Fruit fly (Drosophila melanogaster): ENCODE measurements around the gene CG8539.
A peak's percentile ranks its signal among the peaks of the same experiment; 100 is the strongest.

The CG8539 gene

dm6 chr3L:7529081-7530021 is 30.7 kb upstream of the CG8539 start (continued):
- no peak for TF ChIP-seq CG14860 (GFP tag; IDR thresholded peaks at IDR 0.05; ENCODE audit: partially characterized antibody)
- no peak for TF ChIP-seq CG3281 (GFP tag; optimal IDR thresholded peaks at IDR 0.05)
- TF ChIP-seq gsb (GFP tag; IDR thresholded peaks at IDR 0.05) = 0 out of 2 replicates have a peak, but pooled peaks have one; percentile 40
- no peak for TF ChIP-seq Poxn (GFP tag; IDR thresholded peaks at IDR 0.05)
- TF ChIP-seq Xrp1 (GFP tag; IDR thresholded peaks at IDR 0.05) = no peak
- no peak for TF ChIP-seq z (GFP tag; IDR thresholded peaks at IDR 0.05)
- no peak for TF ChIP-seq CG7745 (tag; optimal IDR thresholded peaks at IDR 0.05)
- TF ChIP-seq run (tag; optimal IDR thresholded peaks at IDR 0.05) = no peak
- peak; percentile 79 for TF ChIP-seq Med (GFP tag)
- TF ChIP-seq CG12769 (tag; optimal IDR thresholded peaks at IDR 0.05) = peak; percentile 25
- peak; percentile 26; the same call in 1 of the 2 replicates for TF ChIP-seq CG32532 (GFP tag; IDR thresholded peaks at IDR 0.05)
- TF ChIP-seq p53 (GFP tag; optimal IDR thresholded peaks at IDR 0.05) = no peak
- TF ChIP-seq NK7.1 (GFP tag; optimal IDR thresholded peaks at IDR 0.05) = peak; percentile 25
- TF ChIP-seq CG5180 (GFP tag; optimal IDR thresholded peaks at IDR 0.05) = no peak
- no peak for TF ChIP-seq Myb (GFP tag; optimal IDR thresholded peaks at IDR 0.05)
- TF ChIP-seq tx (GFP tag; optimal IDR thresholded peaks at IDR 0.05) = no peak
- no peak for TF ChIP-seq CG18476 (GFP tag; optimal IDR thresholded peaks at IDR 0.05)
- no peak for TF ChIP-seq CG9817 (tag; optimal IDR thresholded peaks at IDR 0.05)
- peak; percentile 2 for TF ChIP-seq CG7839 (tag; optimal IDR thresholded peaks at IDR 0.05)
- no peak for TF ChIP-seq Fer3 (tag; optimal IDR thresholded peaks at IDR 0.05)
- no peak for TF ChIP-seq CG9797 (GFP tag; optimal IDR thresholded peaks at IDR 0.05)
- TF ChIP-seq wek (GFP tag; optimal IDR thresholded peaks at IDR 0.05) = no peak
- TF ChIP-seq CG16815 (GFP tag; optimal IDR thresholded peaks at IDR 0.05) = no peak
- peak; percentile 63 for TF ChIP-seq CG10543 (GFP tag; optimal IDR thresholded peaks at IDR 0.05)
- no peak for TF ChIP-seq seq (GFP tag; IDR thresholded peaks at IDR 0.05)
- TF ChIP-seq CG2875 (GFP tag; optimal IDR thresholded peaks at IDR 0.05) = no peak
- no peak for TF ChIP-seq sima (GFP tag; optimal IDR thresholded peaks at IDR 0.05)
- no peak for TF ChIP-seq CG3065 (GFP tag; optimal IDR thresholded peaks at IDR 0.05)
- no peak for TF ChIP-seq Asciz (GFP tag; optimal IDR thresholded peaks at IDR 0.05)
- TF ChIP-seq gce (GFP tag; IDR thresholded peaks at IDR 0.05) = no peak
- no peak for TF ChIP-seq Mes4 (GFP tag; optimal IDR thresholded peaks at IDR 0.05)
- TF ChIP-seq CG17568 (GFP tag; optimal IDR thresholded peaks at IDR 0.05) = no peak
- TF ChIP-seq corto (GFP tag; optimal IDR thresholded peaks at IDR 0.05) = no peak
- TF ChIP-seq Dbx (GFP tag; IDR thresholded peaks at IDR 0.05) = peak; percentile 37; the same call in 1 of the 3 replicates
- TF ChIP-seq Hmx (GFP tag; optimal IDR thresholded peaks at IDR 0.05) = no peak
- no peak for TF ChIP-seq amos (GFP tag; IDR thresholded peaks at IDR 0.05; ENCODE audit: partially characterized antibody)
- TF ChIP-seq CG6254 (GFP tag; optimal IDR thresholded peaks at IDR 0.05) = no peak
- no peak for TF ChIP-seq pfk (GFP tag; optimal IDR thresholded peaks at IDR 0.05)
- TF ChIP-seq zfh2 (GFP tag; optimal IDR thresholded peaks at IDR 0.05) = peak; percentile 3
- TF ChIP-seq otp (GFP tag; IDR thresholded peaks at IDR 0.05) = 0 out of 3 replicates have a peak, but pooled peaks have one; percentile 43
- TF ChIP-seq CG31441 (GFP tag; IDR thresholded peaks at IDR 0.05) = no peak
- TF ChIP-seq pan (optimal IDR thresholded peaks at IDR 0.05) = no peak
- TF ChIP-seq pan (GFP tag; optimal IDR thresholded peaks at IDR 0.05 in 1 of 2, IDR thresholded peaks at IDR 0.05 in 1 of 2) = peak in 1 of 2 experiments; percentile 31
- no peak for TF ChIP-seq maf-S (GFP tag; optimal IDR thresholded peaks at IDR 0.05)
- peak; percentile 76 for TF ChIP-seq sens (GFP tag)
- no peak; the same call in 2 of the 3 replicates for TF ChIP-seq CG34422 (GFP tag; IDR thresholded peaks at IDR 0.05)
- TF ChIP-seq luna (GFP tag; optimal IDR thresholded peaks at IDR 0.05) = no peak
- TF ChIP-seq sens-2 (GFP tag; IDR thresholded peaks at IDR 0.05) = peak; percentile 39; the same call in 1 of the 2 replicates
- TF ChIP-seq Dp (GFP tag; optimal IDR thresholded peaks at IDR 0.05) = no peak
